Fruit fly (Drosophila melanogaster): ENCODE measurements around the gene CG43999.

Gene CG43999

DNA sequence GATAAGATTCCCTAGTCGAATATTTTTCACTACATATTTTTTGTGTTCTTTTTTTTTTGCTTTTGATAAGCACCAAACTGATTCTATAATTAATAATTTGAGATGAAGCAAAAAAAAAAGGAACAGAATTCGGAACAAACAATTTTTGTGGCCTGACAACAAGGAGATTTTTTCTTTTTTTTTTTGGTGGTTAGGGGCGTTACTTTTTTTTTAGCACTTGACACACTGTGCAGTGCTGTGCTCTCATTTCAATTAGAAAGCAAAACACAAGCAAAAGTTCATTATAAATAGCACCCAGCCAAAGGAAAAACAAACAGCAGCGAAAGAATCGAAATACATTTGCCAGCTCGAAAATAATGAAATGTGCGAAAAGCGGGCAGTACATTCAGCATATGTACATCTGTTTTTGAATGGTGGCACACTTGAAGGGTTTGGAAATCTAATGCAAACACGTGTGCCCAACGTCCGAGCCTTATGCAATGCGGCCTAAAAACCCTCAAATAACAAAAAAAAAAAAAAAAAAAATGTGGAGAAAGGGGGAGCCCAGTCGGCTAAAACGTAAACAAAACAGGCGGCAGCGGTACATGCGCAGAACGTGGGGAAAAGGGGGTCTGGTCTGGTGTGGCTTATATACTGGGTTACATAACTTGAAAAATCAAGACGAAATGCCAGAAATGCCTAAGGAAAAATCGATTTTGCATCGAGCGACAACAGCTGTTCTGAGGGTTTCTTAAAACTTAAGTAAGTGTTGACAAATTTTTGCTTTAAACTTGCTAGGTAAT is 13.0 kb upstream of the CG43999 start:
- TF ChIP-seq noc (tag; optimal IDR thresholded peaks at IDR 0.05): peak; percentile 37

DNA sequence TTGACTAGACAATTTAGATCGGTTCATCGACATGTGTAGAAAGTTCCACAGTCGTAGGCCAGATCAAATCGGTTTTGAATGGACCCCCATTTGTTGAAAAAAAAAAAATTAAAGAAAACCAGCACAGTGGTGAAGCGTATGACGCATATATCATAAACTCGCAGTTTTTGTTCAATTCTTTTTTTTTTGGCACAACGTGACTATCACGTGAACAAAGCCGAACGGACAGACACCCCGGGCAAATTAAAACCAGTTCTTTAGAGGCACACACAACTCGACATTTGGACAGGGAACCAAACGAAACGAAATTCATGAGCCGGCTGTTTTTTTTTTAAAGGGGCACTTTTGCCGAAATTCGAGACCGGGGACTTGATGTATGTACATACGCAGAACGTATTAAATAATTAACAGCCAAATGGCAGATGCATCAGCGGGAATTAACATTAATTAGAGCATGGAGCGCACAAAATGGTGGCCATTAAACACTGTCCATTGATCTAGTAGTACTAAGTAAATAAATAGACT is 12.1 kb upstream of the CG43999 start:
- no peak for TF ChIP-seq noc (tag; optimal IDR thresholded peaks at IDR 0.05)

DNA sequence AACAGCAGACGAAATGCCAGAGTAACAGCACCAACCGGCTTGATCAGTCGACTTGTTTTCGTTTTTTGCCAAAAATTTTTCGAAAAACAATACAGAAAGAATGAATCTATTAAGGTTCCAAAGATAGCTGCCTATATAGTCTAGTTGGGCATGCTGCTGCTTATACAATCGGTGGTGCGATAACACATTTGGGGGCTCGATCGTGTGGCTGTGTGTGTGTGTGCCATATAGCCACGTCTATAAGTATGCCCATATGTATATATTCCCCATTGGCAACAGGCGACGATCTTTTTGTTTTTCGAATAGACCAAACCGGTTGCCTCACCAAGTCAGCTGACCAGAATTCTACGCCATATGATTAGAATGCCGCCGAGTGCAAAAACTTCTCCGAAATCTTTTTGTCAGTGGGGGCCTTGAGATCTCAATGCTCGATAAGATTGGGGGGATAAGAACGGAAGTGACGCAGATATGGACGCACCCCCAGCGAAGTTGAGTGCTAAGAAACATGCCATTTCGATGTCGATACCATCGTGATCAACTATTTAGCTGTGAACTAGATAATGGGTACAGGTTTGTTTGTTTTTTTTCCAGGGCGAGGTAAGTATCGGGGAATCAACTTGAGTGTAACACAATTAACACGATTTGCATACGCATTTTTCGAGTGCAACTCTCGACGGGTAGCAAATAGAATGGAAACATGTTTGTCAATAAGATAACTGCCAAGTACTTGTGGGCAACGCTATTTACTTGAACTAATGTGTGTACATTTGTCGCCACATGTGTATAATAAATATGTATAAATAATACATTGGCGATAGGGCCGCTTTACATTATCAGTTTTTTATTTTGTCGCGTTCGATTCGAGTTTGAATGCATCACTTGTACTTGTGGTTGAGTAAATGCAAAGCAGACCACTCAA is 11.4 kb upstream of the CG43999 start:
- no peak for TF ChIP-seq noc (tag; optimal IDR thresholded peaks at IDR 0.05)

DNA sequence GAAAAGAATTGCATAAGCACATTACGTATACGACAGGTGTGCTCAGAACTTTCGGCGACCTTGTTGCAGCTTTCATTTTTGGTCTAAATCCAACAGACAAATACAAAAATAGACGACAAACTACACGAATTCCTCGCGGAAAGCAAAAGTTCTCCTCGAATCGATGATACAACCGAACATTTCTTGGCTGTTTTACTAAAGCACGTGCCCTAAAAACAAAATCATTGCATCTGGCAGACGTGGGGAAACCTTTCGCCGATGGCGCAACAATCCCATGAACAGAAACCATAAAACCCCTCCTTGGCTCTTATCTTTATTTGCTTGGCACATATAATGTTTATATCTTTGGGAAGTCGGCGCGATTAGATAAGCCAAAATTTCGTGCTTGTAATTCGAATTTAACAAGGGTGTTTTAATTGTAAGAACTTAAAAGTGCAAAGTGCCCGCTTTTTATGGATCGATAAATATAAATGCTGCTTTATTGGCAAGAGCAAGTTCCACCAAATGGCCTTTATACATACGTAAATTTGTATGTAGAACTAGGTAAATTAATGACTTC is 9.8 kb upstream of the CG43999 start:
- no peak for TF ChIP-seq noc (tag; optimal IDR thresholded peaks at IDR 0.05)

DNA sequence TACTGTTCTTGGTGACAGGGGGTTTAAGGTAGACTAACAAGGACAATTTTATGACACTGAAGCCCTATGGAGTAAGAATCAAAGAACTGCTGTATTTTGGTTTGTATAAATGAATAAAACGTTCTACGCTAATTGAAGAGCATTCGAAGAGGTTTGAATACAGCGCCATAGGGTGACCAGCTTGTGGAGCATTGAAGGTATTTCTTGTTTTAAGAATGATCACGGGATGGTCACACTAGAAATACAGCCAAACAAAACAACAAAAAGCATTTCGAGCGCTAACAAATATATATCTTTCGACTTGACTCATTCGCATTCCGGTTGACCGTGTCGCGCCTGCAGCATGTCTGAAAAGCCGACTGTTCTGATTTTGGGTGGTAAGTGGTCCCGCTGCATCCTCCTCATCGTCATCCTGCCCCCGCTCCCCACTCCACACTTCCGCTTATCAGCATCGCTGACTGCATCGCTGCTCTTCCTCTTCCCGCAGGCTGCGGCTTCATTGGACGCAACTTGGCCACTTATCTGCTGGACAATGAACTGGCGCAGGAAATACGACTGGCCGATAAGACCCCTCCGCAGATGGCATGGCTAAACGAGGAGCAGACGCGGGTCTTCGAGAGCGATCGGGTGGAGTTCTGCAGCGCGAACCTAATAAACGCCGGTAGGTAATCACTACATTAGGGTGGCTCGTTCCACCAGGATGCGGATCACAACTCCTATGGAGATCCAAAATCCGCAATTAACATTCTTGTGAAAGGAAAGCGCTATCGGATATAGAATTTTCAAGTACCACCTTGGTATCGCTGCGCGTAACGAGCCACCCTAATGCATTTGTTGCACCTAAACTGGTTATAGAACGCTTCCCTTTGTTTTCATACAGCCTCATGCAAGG is 5.1 kb upstream of the CG43999 start, which contains the start of gene CG5854:
CG5854 (plus strand) TSS at position 229 of the 892 bp plus-strand sequence.
- peak; percentile 47 for TF ChIP-seq noc (tag; optimal IDR thresholded peaks at IDR 0.05)

DNA sequence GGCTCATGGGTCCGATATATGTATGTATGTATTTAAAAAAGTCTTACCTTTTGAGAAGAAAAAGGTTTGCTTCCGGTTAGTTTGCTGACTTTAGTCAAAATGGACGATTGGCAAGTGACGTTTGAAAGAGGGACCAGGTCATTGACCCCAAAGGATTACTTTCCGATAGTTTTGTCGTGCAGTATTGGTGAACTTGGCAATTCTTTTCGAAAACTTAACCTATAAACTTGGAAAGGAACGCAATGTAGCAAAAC is 4.6 kb upstream of the CG43999 start, which contains the start of gene RpS19b:
RpS19b (minus strand) TSS at position 101 of the 254 bp plus-strand sequence.
- TF ChIP-seq noc (tag; optimal IDR thresholded peaks at IDR 0.05): no peak

DNA sequence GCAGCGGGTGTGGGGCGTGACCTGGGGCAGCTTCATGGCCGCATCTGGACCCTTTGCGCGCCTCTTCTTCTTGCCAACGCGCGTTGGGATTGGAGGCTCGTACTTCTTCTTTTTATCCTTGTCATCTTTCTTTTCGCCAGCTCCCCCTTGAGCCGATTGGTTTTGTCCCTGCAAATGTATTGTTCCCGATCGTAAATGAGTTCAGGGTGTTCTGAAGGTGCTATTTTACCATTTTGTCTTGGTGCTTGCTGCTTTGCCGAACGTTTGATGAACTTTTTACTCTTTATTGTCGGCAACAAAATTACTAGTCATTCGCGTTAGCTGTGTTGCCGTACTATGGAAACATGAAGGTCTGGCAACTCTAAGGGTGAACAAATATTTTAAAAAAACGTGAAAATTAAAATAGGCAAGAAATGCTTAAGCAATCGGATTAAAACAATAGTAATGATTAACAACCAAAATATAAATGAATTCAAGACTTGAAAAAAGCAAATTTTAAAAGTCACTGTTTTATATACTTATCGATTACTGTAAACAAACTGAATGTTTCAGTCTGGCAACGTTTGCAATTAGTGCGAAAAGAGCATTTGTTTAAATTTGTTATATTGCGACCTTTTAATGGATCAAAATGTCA is 2.4 kb upstream of the CG43999 start, which contains the start of the genes Rpt2 and CG13599:
Rpt2 (minus strand) TSS at position 464 of the 634 bp plus-strand sequence.
CG13599 (plus strand) TSS at position 545 of the 634 bp plus-strand sequence.
- no peak for TF ChIP-seq noc (tag; optimal IDR thresholded peaks at IDR 0.05)

DNA sequence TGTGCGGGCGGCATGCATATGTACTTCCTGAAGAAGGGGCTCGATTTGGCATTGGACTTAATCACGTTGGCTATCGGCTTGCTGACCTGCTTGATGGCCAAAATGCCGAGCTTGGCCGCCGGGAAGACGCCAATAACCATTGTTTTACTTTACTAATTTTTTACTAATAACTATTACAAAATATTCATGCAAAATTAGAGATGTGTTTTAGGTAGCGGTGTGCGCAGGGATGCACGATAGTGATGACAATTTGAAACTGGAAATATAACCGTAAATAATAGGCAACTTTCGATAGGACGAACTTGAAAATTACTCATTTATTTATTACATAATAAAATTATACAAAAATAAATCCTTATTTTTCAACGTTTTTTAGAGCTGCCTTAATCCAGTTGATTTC is 1.4 kb downstream of the CG43999 start, which contains the start of gene CG13601:
CG13601 (minus strand) TSS at position 206 of the 400 bp plus-strand sequence.
- TF ChIP-seq noc (tag; optimal IDR thresholded peaks at IDR 0.05): no peak

DNA sequence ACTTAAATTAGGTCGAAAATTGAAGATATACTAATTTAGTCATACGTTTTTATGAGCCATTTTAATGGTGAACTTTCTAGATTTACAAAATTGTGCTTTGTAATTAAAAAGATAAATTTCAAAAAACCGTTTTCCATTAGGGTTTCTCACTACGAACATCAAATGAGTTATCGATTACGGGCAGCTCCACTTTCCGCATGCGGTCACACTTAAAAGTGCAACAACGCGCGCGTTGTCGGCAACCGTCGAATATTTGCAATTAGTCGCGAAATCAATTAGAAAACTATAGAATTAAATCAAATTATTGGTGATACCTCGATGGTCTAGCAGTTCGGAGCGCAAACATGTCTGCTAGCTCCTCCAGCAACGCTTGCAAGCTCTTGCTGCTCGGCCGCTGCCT is 4.6 kb downstream of the CG43999 start, which contains the start of gene Ndc1:
Ndc1 (plus strand) TSS at position 200 of the 400 bp plus-strand sequence.
- no peak for TF ChIP-seq noc (tag; optimal IDR thresholded peaks at IDR 0.05)

DNA sequence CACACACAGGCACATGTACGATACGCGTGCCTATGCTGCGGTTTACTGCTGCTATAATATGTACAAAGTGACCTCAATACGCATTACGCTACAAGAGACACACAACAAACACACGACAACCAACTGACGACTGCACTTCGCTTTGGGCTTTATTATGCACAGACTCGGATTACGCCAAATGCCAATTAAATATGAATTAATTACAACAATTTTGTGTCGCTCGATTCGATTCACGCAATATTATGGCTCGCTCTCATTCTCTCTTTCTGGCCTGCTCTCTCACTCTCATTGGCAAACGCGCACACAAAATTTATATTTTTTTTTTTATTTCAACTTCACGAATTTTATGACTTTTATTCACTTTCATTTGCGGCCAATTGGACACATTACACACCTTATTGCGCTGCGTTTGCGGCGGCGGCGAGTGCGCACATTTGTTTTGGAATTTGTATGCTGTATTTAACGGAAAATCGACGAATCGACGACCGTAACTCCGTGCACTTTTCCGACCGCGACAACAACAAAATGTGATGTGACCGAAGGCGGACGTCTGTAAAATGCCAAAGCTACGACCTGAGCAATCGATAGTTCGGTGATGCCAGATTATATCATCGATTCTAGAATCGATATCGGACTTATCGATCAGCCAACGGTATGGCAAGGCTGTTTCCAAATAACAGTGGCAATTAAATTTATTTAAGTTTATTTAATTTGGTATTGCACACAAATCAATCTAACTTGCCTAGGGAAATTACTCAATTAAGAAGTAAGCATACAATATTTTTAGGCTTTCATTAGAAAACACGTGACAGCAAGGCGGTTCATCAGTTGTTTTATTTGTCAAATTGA is 6.1 kb downstream of the CG43999 start, which contains the start of the genes sba and CG31141:
sba (minus strand) TSS at position 472 of the 849 bp plus-strand sequence.
CG31141 (plus strand) TSS at position 799 of the 849 bp plus-strand sequence.
- no peak for TF ChIP-seq noc (tag; optimal IDR thresholded peaks at IDR 0.05)

DNA sequence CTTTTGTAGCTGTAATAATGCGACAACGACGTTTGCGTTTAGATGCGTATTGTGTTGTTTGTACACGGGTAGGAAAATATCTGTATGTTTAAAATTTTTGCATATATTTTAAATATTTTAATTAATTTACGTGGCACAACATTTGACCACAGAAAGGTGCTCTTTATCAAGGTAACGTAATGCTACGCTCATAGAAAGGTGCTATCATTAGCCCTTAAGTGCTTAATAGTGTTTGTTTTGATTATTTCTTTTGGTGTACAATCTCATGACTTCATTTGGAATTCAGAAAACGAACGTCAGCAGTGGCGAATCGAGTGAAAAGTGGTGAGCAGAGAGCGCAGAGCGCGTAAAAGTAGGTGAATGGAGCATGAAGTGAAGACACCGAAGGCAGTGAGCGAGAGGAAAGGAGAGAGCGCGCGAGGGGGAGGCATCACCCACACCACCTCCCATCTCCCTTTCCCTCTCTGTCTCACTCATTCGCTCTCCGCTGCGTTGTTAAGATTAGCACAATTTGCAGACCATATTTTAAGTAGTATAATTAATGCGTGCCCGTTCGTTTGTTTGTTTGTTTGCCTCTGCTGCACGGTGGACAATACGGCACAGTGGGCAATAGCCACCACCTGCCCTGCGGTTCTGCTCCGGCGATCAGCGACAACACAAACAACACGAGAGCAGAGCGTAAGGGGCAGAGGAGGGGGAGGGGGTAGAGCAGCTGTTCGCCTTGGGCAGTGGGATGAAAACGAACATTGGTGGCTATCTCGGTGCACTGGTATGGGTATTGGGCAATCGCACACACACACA is 6.9 kb downstream of the CG43999 start:
- peak; percentile 81 for TF ChIP-seq noc (tag; optimal IDR thresholded peaks at IDR 0.05)

DNA sequence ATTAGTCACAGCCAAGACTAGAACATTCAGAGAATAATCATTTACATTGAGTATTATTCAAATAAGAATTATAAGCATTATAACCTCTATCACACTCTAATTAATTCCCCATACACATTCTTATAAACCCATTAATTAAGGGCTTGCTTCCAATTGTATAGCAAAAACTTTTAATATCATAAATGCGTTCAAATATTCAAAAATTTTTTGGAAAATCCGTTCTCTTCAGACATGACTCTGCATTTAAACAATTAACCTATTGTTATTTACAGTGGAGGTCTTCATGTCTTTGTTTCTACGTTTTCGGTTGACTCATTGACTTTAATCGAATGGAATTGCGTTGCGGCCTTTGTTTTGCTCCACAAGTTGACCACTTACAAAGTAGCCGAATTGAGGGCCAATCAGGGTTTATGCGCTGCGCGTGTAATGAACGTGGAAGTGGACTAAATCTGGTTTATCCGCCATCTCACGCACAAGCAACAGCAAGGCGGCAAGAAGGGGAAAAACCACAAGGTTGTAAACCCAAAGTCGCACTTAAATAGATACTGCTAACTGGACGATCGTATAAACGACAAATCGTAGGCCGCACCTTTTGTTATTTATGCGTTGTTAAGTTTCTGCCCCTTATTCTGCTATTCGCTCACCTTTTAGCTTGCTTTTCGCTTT is 7.8 kb downstream of the CG43999 start:
- TF ChIP-seq noc (tag; optimal IDR thresholded peaks at IDR 0.05): no peak
